Worm (Caenorhabditis elegans): ENCODE measurements around the gene perm-2.

DNA sequence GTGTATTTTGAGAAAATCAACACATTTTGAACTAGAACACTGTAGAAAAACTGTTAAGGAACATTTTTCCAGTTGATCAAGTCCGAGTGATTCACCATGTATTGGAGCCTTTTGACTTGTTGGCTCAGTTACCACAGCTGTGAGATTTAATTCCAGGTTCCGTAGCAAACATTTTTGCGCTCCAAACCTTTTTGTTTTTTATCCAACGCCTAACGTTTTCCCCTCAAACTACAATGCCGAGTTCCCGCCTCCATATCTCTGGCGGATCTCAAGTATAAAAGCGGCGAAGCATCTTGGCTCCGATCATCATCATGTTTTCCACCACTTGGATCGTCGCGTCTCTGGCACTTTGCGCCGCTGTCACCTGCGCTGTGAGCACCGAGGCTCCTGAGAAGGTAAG, at the start of gene perm-2:
- TF ChIP-seq alr-1 (tag; optimal IDR thresholded peaks at IDR 0.05) = no peak
- no peak for TF ChIP-seq zag-1 (tag; optimal IDR thresholded peaks at IDR 0.05)
- TF ChIP-seq nhr-23 (tag; optimal IDR thresholded peaks at IDR 0.05) = no peak
- TF ChIP-seq Y55F3AM.14 (GFP tag; optimal IDR thresholded peaks at IDR 0.05) = no peak
- TF ChIP-seq lin-13 (GFP tag; optimal IDR thresholded peaks at IDR 0.05) = no peak
- no peak for TF ChIP-seq nhr-10 (tag; optimal IDR thresholded peaks at IDR 0.05)
- no peak for TF ChIP-seq ztf-11 (tag; optimal IDR thresholded peaks at IDR 0.05)
- no peak for TF ChIP-seq ZK546.5 (tag; optimal IDR thresholded peaks at IDR 0.05)
- TF ChIP-seq sma-3 (GFP tag; optimal IDR thresholded peaks at IDR 0.05) = no peak
- no peak for TF ChIP-seq unc-62 (GFP tag; optimal IDR thresholded peaks at IDR 0.05)
- no peak for TF ChIP-seq egl-27 (tag; optimal IDR thresholded peaks at IDR 0.05)
- TF ChIP-seq lin-39 (tag; optimal IDR thresholded peaks at IDR 0.05) = no peak
- TF ChIP-seq unc-39 (tag; optimal IDR thresholded peaks at IDR 0.05) = no peak
- no peak for TF ChIP-seq unc-55 (GFP tag; optimal IDR thresholded peaks at IDR 0.05)
